Fruit fly (Drosophila melanogaster) whole organism, prepupa: ENCODE results near the gene Tsp74F.

Experiments used
- salr ChIP-seq, 2 experiments: fragments of 200-800 bp; sonication (Bioruptor generic); optimal IDR thresholded peaks; 3 replicates each; lab custom pipeline; 2016 to 2018; ENCODE audit warnings: missing biosample characterization in 2 of 2, missing genetic modification characterization in 2 of 2, mild to moderate bottlenecking in 1 of 2
- svp ChIP-seq: fragments of 200-800 bp; sonication (Bioruptor generic); peaks from one replicate; lab custom pipeline; 2016; ENCODE audit warnings: missing biosample characterization, missing genetic modification characterization

DNA sequence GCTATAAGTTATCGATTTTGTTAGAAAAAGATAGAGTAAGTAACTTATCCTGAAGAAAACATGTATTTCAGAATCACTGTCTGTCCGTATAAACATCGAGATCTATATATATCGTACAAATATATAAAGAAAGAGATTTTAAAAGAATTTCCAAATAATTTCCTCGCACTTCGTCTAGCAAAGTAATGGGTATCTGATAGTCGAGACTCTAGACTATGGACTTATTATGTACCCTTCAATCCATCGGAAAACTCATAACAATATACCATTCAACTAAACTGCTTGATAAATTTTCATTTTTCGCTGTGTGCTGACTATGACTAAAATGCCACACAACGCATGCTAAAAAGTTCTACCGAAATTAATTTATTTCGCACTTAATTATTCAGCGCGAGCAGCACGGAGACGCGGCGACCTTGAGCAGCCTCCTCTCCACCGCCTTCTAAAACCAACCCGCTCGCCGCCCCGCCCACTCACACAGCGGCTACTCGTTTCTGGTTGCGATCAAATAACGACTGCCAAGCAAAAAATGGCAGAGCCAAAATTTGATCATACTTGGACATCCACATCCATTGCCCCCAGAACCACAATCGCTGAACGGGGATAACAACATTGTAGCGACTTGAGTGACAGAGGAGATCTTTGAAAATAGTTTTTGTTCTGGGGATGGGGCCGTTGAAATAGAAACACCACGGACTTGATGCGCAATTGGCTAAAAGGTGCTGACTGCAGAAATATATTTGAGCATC, 20.3 kb upstream of the Tsp74F start:
- TF ChIP-seq svp (no peak), salr (GFP tag; optimal IDR thresholded peaks at IDR 0.05; lab: Kevin White, UChicago) (no peak)
